Fruit fly (Drosophila melanogaster): ENCODE data around the gene CG31988.

- TF ChIP-seq ttk (optimal IDR thresholded peaks at IDR 0.05): no peak
- no peak for TF ChIP-seq psq (optimal IDR thresholded peaks at IDR 0.05)
These were observed 34.6 kb upstream of the CG31988 start, which contains the start of gene Hr39 for dm6 chr2L:21237048-21237747.
